Fruit fly (Drosophila melanogaster) whole organism, embryonic: ENCODE data around the gene CSN5.
A peak's percentile ranks its signal among the peaks of the same experiment; 100 is the strongest.

Source experiments
- Atf3 ChIP-seq: fragments of 200-800 bp; sonication (Bioruptor generic); optimal IDR thresholded peaks from 3 replicates; lab custom pipeline; 2016; ENCODE audit warnings: missing biosample characterization, missing genetic modification characterization
- Atf6 ChIP-seq: fragments of 200-800 bp; sonication (Bioruptor generic); IDR thresholded peaks from 2 replicates; pipeline ENCODE4 v1.3.6; 2022; ENCODE audit warnings: missing biosample characterization, missing genetic modification characterization
- CG10147 ChIP-seq: fragments of 200-800 bp; sonication (Bioruptor generic); optimal IDR thresholded peaks from 2 replicates; lab custom pipeline; 2019; ENCODE audit warnings: missing biosample characterization, mild to moderate bottlenecking, missing genetic modification characterization, moderate library complexity
- CG10321 ChIP-seq: fragments of 200-800 bp; sonication (Bioruptor generic); IDR thresholded peaks from 2 replicates; pipeline ENCODE4 v1.3.6; 2022; ENCODE audit warnings: missing biosample characterization, missing genetic modification characterization
- CG11696 ChIP-seq: fragments of 200-800 bp; sonication (Bioruptor generic); IDR thresholded peaks from 2 replicates; pipeline ENCODE4 v1.3.6; 2022; ENCODE audit warnings: missing biosample characterization, missing genetic modification characterization
- CG12104 ChIP-seq: fragments of 200-800 bp; sonication (Bioruptor generic); optimal IDR thresholded peaks from 3 replicates; lab custom pipeline; 2016; ENCODE audit warnings: missing biosample characterization, missing genetic modification characterization
- CG12299 ChIP-seq: fragments of 200-800 bp; sonication (Bioruptor generic); optimal IDR thresholded peaks from 2 replicates; lab custom pipeline; 2018; ENCODE audit warnings: missing biosample characterization, mild to moderate bottlenecking, missing genetic modification characterization
- CG17359 ChIP-seq: fragments of 200-800 bp; sonication (Bioruptor generic); optimal IDR thresholded peaks from 3 replicates; lab custom pipeline; 2018; ENCODE audit warnings: missing biosample characterization, mild to moderate bottlenecking, missing genetic modification characterization, moderate library complexity
- CG17612 ChIP-seq: fragments of 200-800 bp; sonication (Bioruptor generic); IDR thresholded peaks from 2 replicates; pipeline ENCODE4 v1.3.6; 2022; ENCODE audit warnings: missing biosample characterization, missing genetic modification characterization
- CG17802 ChIP-seq: fragments of 200-800 bp; sonication (Bioruptor generic); optimal IDR thresholded peaks from 2 replicates; lab custom pipeline; 2018; ENCODE audit warnings: missing biosample characterization, mild to moderate bottlenecking, missing genetic modification characterization, moderate library complexity
- CG17912 ChIP-seq: fragments of 200-800 bp; sonication (Bioruptor generic); optimal IDR thresholded peaks from 2 replicates; lab custom pipeline; 2018; ENCODE audit warnings: missing biosample characterization, mild to moderate bottlenecking, missing genetic modification characterization
- CG2116 ChIP-seq: fragments of 200-800 bp; sonication (Bioruptor generic); optimal IDR thresholded peaks from 3 replicates; lab custom pipeline; 2018; ENCODE audit warnings: missing biosample characterization, mild to moderate bottlenecking, missing genetic modification characterization
- CG2889 ChIP-seq: fragments of 200-800 bp; sonication (Bioruptor generic); IDR thresholded peaks from 3 replicates; pipeline ENCODE4 v1.3.6; 2022; ENCODE audit warnings: missing biosample characterization, missing genetic modification characterization
- CG31441 ChIP-seq: fragments of 200-800 bp; sonication (Bioruptor generic); IDR thresholded peaks from 2 replicates; pipeline ENCODE4 v1.3.6; 2022; ENCODE audit warnings: missing biosample characterization, missing genetic modification characterization
- CG6813 ChIP-seq: fragments of 200-800 bp; sonication (Bioruptor generic); optimal IDR thresholded peaks from 2 replicates; lab custom pipeline; 2017; ENCODE audit warnings: missing biosample characterization, missing genetic modification characterization, mild to moderate bottlenecking, moderate library complexity, missing genetic modification reagents
- CG7839 ChIP-seq: fragments of 200-800 bp; sonication (Bioruptor generic); optimal IDR thresholded peaks from 3 replicates; lab custom pipeline; 2018; ENCODE audit warnings: missing biosample characterization, mild to moderate bottlenecking, missing genetic modification characterization, moderate library complexity
- CG7987 ChIP-seq: fragments of 200-800 bp; sonication (Bioruptor generic); optimal IDR thresholded peaks from 2 replicates; lab custom pipeline; 2018; ENCODE audit warnings: missing biosample characterization, mild to moderate bottlenecking, missing genetic modification characterization, moderate library complexity
- CG8359 ChIP-seq: fragments of 200-800 bp; sonication (Bioruptor generic); optimal IDR thresholded peaks from 2 replicates; lab custom pipeline; 2017; ENCODE audit warnings: missing biosample characterization, mild to moderate bottlenecking, missing genetic modification characterization, borderline replicate concordance
- CTCF ChIP-seq: fragments of 200-800 bp; sonication (Bioruptor generic); optimal IDR thresholded peaks from 2 replicates; lab custom pipeline; 2017; ENCODE audit warnings: missing biosample characterization, mild to moderate bottlenecking, missing genetic modification characterization, moderate library complexity
- CrebB ChIP-seq: fragments of 200-800 bp; sonication (Bioruptor generic); optimal IDR thresholded peaks from 3 replicates; lab custom pipeline; 2018; ENCODE audit warnings: missing biosample characterization, mild to moderate bottlenecking, missing genetic modification characterization
- Eip74EF ChIP-seq, 2 experiments: fragments of 200-800 bp in 1 of 2; fragments of >200 bp in 1 of 2; sonication (Bioruptor generic) in 1 of 2; optimal IDR thresholded peaks; 2 replicates each; lab custom pipeline; 2017 to 2019; ENCODE audit warnings: missing biosample characterization in 2 of 2, missing genetic modification characterization in 2 of 2, mild to moderate bottlenecking in 1 of 2, moderate library complexity in 1 of 2
- HmgD ChIP-seq: fragments of 200-800 bp; sonication (Bioruptor generic); optimal IDR thresholded peaks from 3 replicates; lab custom pipeline; 2016; ENCODE audit warnings: missing biosample characterization, missing genetic modification characterization
- Hr3 ChIP-seq: fragments of 200-800 bp; sonication (Bioruptor generic); optimal IDR thresholded peaks from 3 replicates; lab custom pipeline; 2016; ENCODE audit warnings: missing biosample characterization, missing genetic modification characterization
- Hr51 ChIP-seq, 2 experiments: fragments of 200-800 bp; sonication (Bioruptor generic); optimal IDR thresholded peaks; 2 replicates in 1 of 2; 3 replicates in 1 of 2; lab custom pipeline; 2016 to 2018; ENCODE audit warnings: missing biosample characterization in 2 of 2, missing genetic modification characterization in 2 of 2, mild to moderate bottlenecking in 1 of 2, moderate library complexity in 1 of 2
- Jarid2 ChIP-seq: fragments of 200-800 bp; sonication (Bioruptor generic); optimal IDR thresholded peaks from 3 replicates; lab custom pipeline; 2017; ENCODE audit warnings: mild to moderate bottlenecking, missing biosample characterization, missing genetic modification reagents, missing genetic modification characterization
- Lhr ChIP-seq: fragments of 200-800 bp; sonication (Bioruptor generic); optimal IDR thresholded peaks from 3 replicates; lab custom pipeline; 2017; ENCODE audit warnings: mild to moderate bottlenecking, missing biosample characterization, missing genetic modification reagents, missing genetic modification characterization
- NC2β ChIP-seq: fragments of 200-800 bp; sonication (Bioruptor generic); optimal IDR thresholded peaks from 2 replicates; lab custom pipeline; 2016; ENCODE audit warnings: missing biosample characterization, missing genetic modification characterization
- Nf-YB ChIP-seq: fragments of 200-800 bp; sonication (Bioruptor generic); optimal IDR thresholded peaks from 3 replicates; lab custom pipeline; 2019; ENCODE audit warnings: missing biosample characterization, mild to moderate bottlenecking, missing genetic modification characterization, moderate library complexity
- Oaz ChIP-seq: fragments of 200-800 bp; sonication (Bioruptor generic); IDR thresholded peaks from 2 replicates; pipeline ENCODE4 v1.3.6; 2022; ENCODE audit warnings: missing biosample characterization, missing genetic modification characterization
- Opbp ChIP-seq: fragments of 200-800 bp; sonication (Bioruptor generic); IDR thresholded peaks from 3 replicates; pipeline ENCODE4 v1.3.6; 2022; ENCODE audit warnings: missing biosample characterization, missing genetic modification characterization; ENCODE audit not compliant: partially characterized antibody
- Optix ChIP-seq: fragments of 200-800 bp; sonication (Bioruptor generic); IDR thresholded peaks from 3 replicates; pipeline ENCODE4 v1.3.6; 2022; ENCODE audit warnings: missing biosample characterization, missing genetic modification characterization
- Scr ChIP-seq: fragments of 200-800 bp; sonication (Bioruptor generic); IDR thresholded peaks from 2 replicates; pipeline ENCODE4 v1.3.6; 2022; ENCODE audit warnings: missing biosample characterization, missing genetic modification characterization; ENCODE audit not compliant: partially characterized antibody
- Xrp1 ChIP-seq: fragments of 200-800 bp; sonication (Bioruptor generic); IDR thresholded peaks from 2 replicates; pipeline ENCODE4 v1.3.6; 2022; ENCODE audit warnings: missing biosample characterization, missing genetic modification characterization
- abd-A ChIP-seq: fragments of 200-800 bp; sonication (Bioruptor generic); optimal IDR thresholded peaks from 3 replicates; lab custom pipeline; 2019; ENCODE audit warnings: missing biosample characterization, mild to moderate bottlenecking, missing genetic modification characterization, moderate library complexity
- aop ChIP-seq: fragments of 200-800 bp; sonication (Bioruptor generic); IDR thresholded peaks from 2 replicates; pipeline ENCODE4 v1.3.6; 2022; ENCODE audit warnings: missing biosample characterization, missing genetic modification characterization
- cato ChIP-seq: fragments of 200-800 bp; sonication (Bioruptor generic); optimal IDR thresholded peaks from 2 replicates; lab custom pipeline; 2016; ENCODE audit warnings: missing biosample characterization, missing genetic modification characterization, borderline replicate concordance
- danr ChIP-seq: fragments of 200-800 bp; sonication (Bioruptor generic); IDR thresholded peaks from 2 replicates; pipeline ENCODE4 v1.3.6; 2022; ENCODE audit warnings: missing biosample characterization, missing genetic modification characterization
- dimm ChIP-seq: fragments of 200-800 bp; sonication (Bioruptor generic); IDR thresholded peaks from 2 replicates; pipeline ENCODE4 v1.3.6; 2022; ENCODE audit warnings: missing biosample characterization, missing genetic modification characterization
- dm ChIP-seq: fragments of 200-800 bp; sonication (Bioruptor generic); optimal IDR thresholded peaks from 3 replicates; lab custom pipeline; 2016; ENCODE audit warnings: missing biosample characterization, missing genetic modification characterization
- dpn ChIP-seq, 2 experiments: fragments of 200-800 bp; sonication (Bioruptor generic); optimal IDR thresholded peaks; 3 replicates each; lab custom pipeline; 2016; ENCODE audit warnings: missing biosample characterization in 2 of 2, missing genetic modification characterization in 2 of 2
- ems ChIP-seq: fragments of 200-800 bp; sonication (Bioruptor generic); optimal IDR thresholded peaks from 3 replicates; lab custom pipeline; 2016; ENCODE audit warnings: missing biosample characterization, missing genetic modification characterization
- grau ChIP-seq: fragments of 200-800 bp; optimal IDR thresholded peaks from 3 replicates; lab custom pipeline; 2019; ENCODE audit warnings: missing biosample characterization, mild to moderate bottlenecking, missing genetic modification characterization, moderate library complexity
- grn ChIP-seq: fragments of 200-800 bp; sonication (Bioruptor generic); optimal IDR thresholded peaks from 3 replicates; lab custom pipeline; 2017; ENCODE audit warnings: missing biosample characterization, missing genetic modification characterization
- h ChIP-seq: fragments of >200 bp; optimal IDR thresholded peaks from 2 replicates; lab custom pipeline; 2017
- ham ChIP-seq: fragments of 200-800 bp; sonication (Bioruptor generic); IDR thresholded peaks from 2 replicates; pipeline ENCODE4 v1.3.6; 2022; ENCODE audit warnings: missing biosample characterization, missing genetic modification characterization
- insv ChIP-seq, 2 experiments: fragments of 200-800 bp; sonication (Bioruptor generic); optimal IDR thresholded peaks; 3 replicates each; lab custom pipeline; 2016 to 2018; ENCODE audit warnings: missing biosample characterization in 2 of 2, missing genetic modification characterization in 2 of 2
- lola ChIP-seq, 3 experiments: fragments of >200 bp in 2 of 3; fragments of 200-800 bp in 1 of 3; sonication (Bioruptor generic) in 1 of 3; optimal IDR thresholded peaks; 2 replicates each; lab custom pipeline; 2017 to 2019; ENCODE audit warnings: missing biosample characterization in 3 of 3, missing genetic modification characterization in 3 of 3, mild to moderate bottlenecking in 1 of 3, moderate library complexity in 1 of 3
- nom ChIP-seq: fragments of 200-800 bp; sonication (Bioruptor generic); optimal IDR thresholded peaks from 2 replicates; lab custom pipeline; 2017; ENCODE audit warnings: missing biosample characterization, missing genetic modification characterization, mild to moderate bottlenecking, moderate library complexity, missing genetic modification reagents
- onecut ChIP-seq: fragments of 200-800 bp; sonication (Bioruptor generic); IDR thresholded peaks from 2 replicates; pipeline ENCODE4 v1.3.6; 2022; ENCODE audit warnings: missing biosample characterization, missing genetic modification characterization
- pho ChIP-seq: fragments of 200-800 bp; sonication (Bioruptor generic); optimal IDR thresholded peaks from 2 replicates; lab custom pipeline; 2016; ENCODE audit warnings: missing biosample characterization, missing genetic modification characterization
- unpg ChIP-seq: fragments of 200-800 bp; sonication (Bioruptor generic); optimal IDR thresholded peaks from 3 replicates; lab custom pipeline; 2018; ENCODE audit warnings: missing biosample characterization, mild to moderate bottlenecking, missing genetic modification characterization, moderate library complexity
- usp ChIP-seq: fragments of >200 bp; optimal IDR thresholded peaks from 2 replicates; lab custom pipeline; 2017; ENCODE audit warnings: missing biosample characterization, missing genetic modification characterization

Gene CSN5

dm6 chr3R:16496209-16496608, 26.3 kb downstream of the CSN5 start (continued):
- TF ChIP-seq Optix (GFP tag; lab: Robert Waterston, UW) (no peak), Xrp1 (no peak), dpn (GFP tag; optimal IDR thresholded peaks at IDR 0.05; lab: Kevin White, UChicago) (no peak), pho (GFP tag; lab: Kevin White, UChicago) (no peak), Jarid2 (GFP tag; lab: Kevin White, UChicago) (peak; percentile 4), ham (GFP tag; lab: Robert Waterston, UW) (no peak), CG12104 (GFP tag; lab: Kevin White, UChicago) (peak; percentile 11), CG2116 (GFP tag; lab: Kevin White, UChicago) (no peak), Eip74EF (GFP tag; optimal IDR thresholded peaks at IDR 0.05; lab: Kevin White, UChicago) (peak in 1 of 2 experiments; percentile 59), abd-A (tag; lab: Kevin White, UChicago) (no peak), danr (GFP tag; lab: Robert Waterston, UW) (no peak), dm (GFP tag; lab: Kevin White, UChicago) (no peak), aop (GFP tag; lab: Robert Waterston, UW) (no peak), CG11696 (GFP tag; lab: Robert Waterston, UW) (no peak), Opbp (GFP tag; lab: Robert Waterston, UW) (no peak), grn (GFP tag; lab: Kevin White, UChicago) (no peak), CG7839 (tag; lab: Kevin White, UChicago) (no peak), Atf6 (GFP tag; lab: Robert Waterston, UW) (no peak), CG10147 (GFP tag; lab: Kevin White, UChicago) (no peak), lola (GFP tag; optimal IDR thresholded peaks at IDR 0.05; lab: Kevin White, UChicago) (peak in 1 of 3 experiments; percentile 43), insv (GFP tag; optimal IDR thresholded peaks at IDR 0.05; lab: Kevin White, UChicago) (no peak), ems (GFP tag; lab: Kevin White, UChicago) (no peak), CG17612 (GFP tag; lab: Robert Waterston, UW) (no peak), CG2889 (GFP tag; lab: Robert Waterston, UW) (no peak), CG12299 (tag; lab: Kevin White, UChicago) (no peak), Atf3 (no peak), Scr (GFP tag; lab: Robert Waterston, UW) (no peak), CG8359 (GFP tag; lab: Kevin White, UChicago) (no peak), usp (no peak), CG17802 (tag; lab: Kevin White, UChicago) (no peak), dimm (no peak), nom (GFP tag; lab: Kevin White, UChicago) (no peak), HmgD (GFP tag; lab: Kevin White, UChicago) (no peak), CG17912 (GFP tag; lab: Kevin White, UChicago) (no peak), Nf-YB (GFP tag; lab: Kevin White, UChicago) (peak; percentile 21), CG17359 (tag; lab: Kevin White, UChicago) (no peak), Hr3 (GFP tag; lab: Kevin White, UChicago) (peak; percentile 5), CG31441 (GFP tag; lab: Robert Waterston, UW) (peak; percentile 76), unpg (GFP tag; lab: Kevin White, UChicago) (peak; percentile 68), Hr51 (GFP tag; optimal IDR thresholded peaks at IDR 0.05; lab: Kevin White, UChicago) (peak in 1 of 2 experiments; percentile 80), CrebB (tag; lab: Kevin White, UChicago) (no peak), CG7987 (GFP tag; lab: Kevin White, UChicago) (no peak), cato (GFP tag; lab: Kevin White, UChicago) (no peak), Oaz (GFP tag; lab: Robert Waterston, UW) (no peak), grau (peak; percentile 59), NC2β (GFP tag; lab: Kevin White, UChicago) (no peak), CG6813 (GFP tag; lab: Kevin White, UChicago) (peak; percentile 2), Lhr (GFP tag; lab: Kevin White, UChicago) (no peak), onecut (GFP tag; lab: Robert Waterston, UW) (0 out of 2 replicates have a peak, but pooled peaks have one; percentile 21), CG10321 (GFP tag; lab: Robert Waterston, UW) (no peak), h (lab: Kevin White, UChicago) (no peak), CTCF (GFP tag; lab: Kevin White, UChicago) (no peak)
